Fruit fly (Drosophila melanogaster) whole organism, adult: Measurements from ENCODE around the gene CG15429.

ENCODE experiments used
- CG33017 ChIP-seq: fragments of 200-800 bp; sonication (Bioruptor generic); optimal IDR thresholded peaks from 2 replicates; lab custom pipeline; 2018; ENCODE audit warnings: missing biosample characterization, mild to moderate bottlenecking, missing genetic modification characterization, moderate library complexity
- CG5204 ChIP-seq: fragments of 200-800 bp; sonication (Bioruptor generic); optimal IDR thresholded peaks from 2 replicates; lab custom pipeline; 2016; ENCODE audit warnings: missing biosample characterization, missing genetic modification characterization
- cic ChIP-seq: fragments of 200-800 bp; sonication (Bioruptor generic); optimal IDR thresholded peaks from 2 replicates; lab custom pipeline; 2017; ENCODE audit warnings: missing biosample characterization, mild to moderate bottlenecking, missing genetic modification characterization, moderate library complexity
- kay ChIP-seq: fragments of 200-800 bp; sonication (Bioruptor generic); peaks from one replicate; lab custom pipeline; 2016; ENCODE audit warnings: missing biosample characterization, missing genetic modification characterization, borderline replicate concordance
- ovo ChIP-seq: fragments of 200-800 bp; sonication (Bioruptor generic); optimal IDR thresholded peaks from 2 replicates; lab custom pipeline; 2016; ENCODE audit warnings: missing biosample characterization, missing genetic modification characterization
- pad ChIP-seq: fragments of 200-800 bp; sonication (Bioruptor generic); optimal IDR thresholded peaks from 3 replicates; lab custom pipeline; 2017; ENCODE audit warnings: missing biosample characterization, missing genetic modification characterization, mild to moderate bottlenecking, moderate library complexity, missing genetic modification reagents

dm6 chr2L:4365792-4366326 is 13.1 kb downstream of the CG15429 start:
- TF ChIP-seq ovo, result no peak
- TF ChIP-seq CG5204 (GFP tag; lab: Kevin White, UChicago), result no peak
- TF ChIP-seq kay, result no peak
- no peak for TF ChIP-seq cic (GFP tag; lab: Kevin White, UChicago)
- TF ChIP-seq CG33017, result no peak
- TF ChIP-seq pad (GFP tag; lab: Kevin White, UChicago), result no peak
